Worm (Caenorhabditis elegans): ENCODE data around the gene gpa-9.

DNA sequence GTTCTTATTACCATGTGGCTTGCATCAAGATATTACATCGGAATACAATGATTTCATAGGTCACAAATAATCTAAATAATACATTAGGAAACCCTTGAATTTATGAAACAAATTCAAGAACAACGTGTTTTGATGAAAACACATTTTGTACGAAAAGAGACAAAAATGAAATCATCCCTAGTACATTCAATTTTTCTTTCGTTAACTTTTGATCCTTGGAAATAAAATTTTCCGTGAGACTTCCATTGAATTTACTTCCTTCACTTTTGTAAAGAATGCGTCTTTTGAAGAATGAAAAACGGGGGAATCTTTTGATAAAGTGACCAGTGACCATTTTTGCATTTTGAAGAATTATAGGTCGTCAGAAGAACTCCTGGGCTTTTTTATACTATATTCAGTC, 24.6 kb upstream of the gpa-9 start:
- TF ChIP-seq aly-1 (tag; optimal IDR thresholded peaks at IDR 0.05) (no peak), hmg-4 (GFP tag; optimal IDR thresholded peaks at IDR 0.05) (no peak), hmbx-1 (tag; optimal IDR thresholded peaks at IDR 0.05) (no peak), ama-1 (optimal IDR thresholded peaks at IDR 0.05) (no peak), B0310.2 (tag; optimal IDR thresholded peaks at IDR 0.05) (no peak), sea-1 (GFP tag; conservative IDR thresholded peaks at IDR 0.05) (no peak), ets-7 (tag; optimal IDR thresholded peaks at IDR 0.05) (no peak), ceh-36 (tag; optimal IDR thresholded peaks at IDR 0.05) (no peak), tbx-11 (GFP tag; IDR thresholded peaks at IDR 0.05) (no peak), hnd-1 (tag; optimal IDR thresholded peaks at IDR 0.05) (no peak), pes-1 (GFP tag; IDR thresholded peaks at IDR 0.05) (no peak), tra-4 (tag; optimal IDR thresholded peaks at IDR 0.05) (no peak), flt-1 (GFP tag; IDR thresholded peaks at IDR 0.05) (no peak)

Measured in whole organism, early embryonic.